Fruit fly (Drosophila melanogaster): ENCODE measurements around the gene mia.

Gene mia

dm6 chr3R:5551068-5551467 lies at the start of gene mia:
TSS of gene mia (minus strand) at chr3R:5551168.
- TF ChIP-seq CG34367 (tag; optimal IDR thresholded peaks at IDR 0.05) = no peak
- TF ChIP-seq Ets98B (GFP tag; IDR thresholded peaks at IDR 0.05) = no peak
- no peak for TF ChIP-seq CG14655 (GFP tag; optimal IDR thresholded peaks at IDR 0.05)
- no peak for TF ChIP-seq CG4496 (GFP tag; IDR thresholded peaks at IDR 0.05)
- no peak for TF ChIP-seq Pif1A (GFP tag; optimal IDR thresholded peaks at IDR 0.05)
- TF ChIP-seq CG13204 (GFP tag; optimal IDR thresholded peaks at IDR 0.05) = no peak
- no peak for TF ChIP-seq Snoo (tag; optimal IDR thresholded peaks at IDR 0.05)
- TF ChIP-seq Pif1B (GFP tag; optimal IDR thresholded peaks at IDR 0.05) = no peak
- TF ChIP-seq CG8301 (tag; optimal IDR thresholded peaks at IDR 0.05) = no peak
- TF ChIP-seq EcR (GFP tag; optimal IDR thresholded peaks at IDR 0.05) = no peak
- no peak for TF ChIP-seq CG15710 (tag; optimal IDR thresholded peaks at IDR 0.05)
- no peak for TF ChIP-seq fd96Ca (GFP tag; IDR thresholded peaks at IDR 0.05)
- no peak for TF ChIP-seq gl (tag; optimal IDR thresholded peaks at IDR 0.05)
- no peak for TF ChIP-seq rn (GFP tag; IDR thresholded peaks at IDR 0.05)
- no peak for TF ChIP-seq D1 (tag; optimal IDR thresholded peaks at IDR 0.05)
- no peak for TF ChIP-seq CG17806 (tag; optimal IDR thresholded peaks at IDR 0.05)
- no peak for TF ChIP-seq CG32121 (GFP tag; IDR thresholded peaks at IDR 0.05)

DNA sequence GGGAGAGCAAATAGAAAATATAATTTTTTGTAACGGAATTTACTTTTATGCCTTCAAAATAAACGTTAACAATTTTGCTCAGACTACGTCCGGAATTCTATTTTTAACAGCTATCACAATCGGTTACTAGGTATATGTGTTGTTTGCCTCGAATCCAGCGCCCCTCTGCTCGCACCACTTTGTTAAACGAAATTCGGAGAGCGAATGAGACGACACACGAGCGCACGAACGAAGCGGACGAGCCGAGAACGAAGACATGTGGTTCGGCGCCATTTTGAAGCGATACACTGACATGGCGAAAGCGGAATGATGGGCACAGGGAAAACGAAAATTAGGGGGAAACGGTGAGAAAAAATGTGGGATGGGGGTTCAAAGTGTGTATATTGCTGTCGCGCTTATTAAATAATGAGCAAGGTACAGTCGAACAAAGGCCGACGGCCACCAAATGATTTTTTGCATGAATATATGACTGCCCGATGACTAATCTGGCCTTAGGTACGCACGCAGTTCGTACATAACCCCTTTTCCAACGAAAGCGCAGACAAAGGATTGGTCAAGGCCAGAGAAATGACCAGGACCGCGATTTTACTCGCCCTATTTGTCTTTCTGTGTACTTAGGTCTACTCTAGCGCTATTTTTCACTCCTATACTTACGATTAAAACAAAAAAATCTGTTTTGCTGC lies 49.5 kb upstream of the mia start:
- TF ChIP-seq CG15710 (tag; optimal IDR thresholded peaks at IDR 0.05) (no peak), EcR (GFP tag; optimal IDR thresholded peaks at IDR 0.05) (peak; percentile 54), CG34367 (tag; optimal IDR thresholded peaks at IDR 0.05) (peak; percentile 9)

dm6 chr3R:5599521-5600360 lies 48.8 kb upstream of the mia start:
- TF ChIP-seq CG8159 (tag; optimal IDR thresholded peaks at IDR 0.05) (no peak), CG4496 (GFP tag; IDR thresholded peaks at IDR 0.05) (no peak), CG15710 (tag; optimal IDR thresholded peaks at IDR 0.05) (no peak), CG9948 (tag; optimal IDR thresholded peaks at IDR 0.05) (no peak), D1 (tag; optimal IDR thresholded peaks at IDR 0.05) (no peak), CG13204 (GFP tag; optimal IDR thresholded peaks at IDR 0.05) (no peak), gl (tag; optimal IDR thresholded peaks at IDR 0.05) (no peak), CG12605 (GFP tag; IDR thresholded peaks at IDR 0.05) (no peak), Pif1B (GFP tag; optimal IDR thresholded peaks at IDR 0.05) (no peak), EcR (GFP tag; optimal IDR thresholded peaks at IDR 0.05) (no peak), CG32121 (GFP tag; IDR thresholded peaks at IDR 0.05) (no peak)

DNA sequence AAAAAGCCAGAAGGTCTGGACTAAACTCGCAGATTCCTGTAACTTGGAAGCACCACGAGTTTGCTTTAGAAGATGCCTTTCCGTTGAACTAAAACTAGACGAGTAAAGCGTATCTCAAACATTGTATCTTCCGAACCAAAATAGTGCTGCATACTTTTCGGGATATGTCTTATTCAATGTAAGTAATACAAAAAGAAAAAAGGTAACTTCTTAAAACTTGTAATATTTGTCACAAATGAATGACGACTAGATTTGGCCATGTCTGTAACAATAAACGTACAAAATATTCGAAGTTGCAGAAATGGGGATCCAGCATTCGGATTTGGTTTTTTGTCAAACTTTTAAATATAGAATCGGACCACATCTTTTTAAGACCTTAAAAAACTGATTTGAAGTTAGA lies 43.9 kb upstream of the mia start:
- TF ChIP-seq CG12605 (GFP tag; IDR thresholded peaks at IDR 0.05) = 0 out of 2 replicates have a peak, but pooled peaks have one; percentile 20
- TF ChIP-seq rn (GFP tag; IDR thresholded peaks at IDR 0.05) = no peak

- TF ChIP-seq CG13204 (GFP tag; optimal IDR thresholded peaks at IDR 0.05) = no peak
- TF ChIP-seq CG4496 (GFP tag; IDR thresholded peaks at IDR 0.05) = 0 out of 3 replicates have a peak, but pooled peaks have one; percentile 34
- peak; percentile 30 for TF ChIP-seq EcR (GFP tag; optimal IDR thresholded peaks at IDR 0.05)
Measured at dm6 chr3R:5592009-5592572, 41.1 kb upstream of the mia start.

- TF ChIP-seq CG10348 (GFP tag; IDR thresholded peaks at IDR 0.05) (no peak), CG15710 (tag; optimal IDR thresholded peaks at IDR 0.05) (peak; percentile 15)
Measured at dm6 chr3R:5591398-5591853, 40.5 kb upstream of the mia start, which contains the start of the genes noi and Vha26. TSS of gene noi (minus strand) at chr3R:5591459. TSS of gene Vha26 (plus strand) at chr3R:5591763.

DNA sequence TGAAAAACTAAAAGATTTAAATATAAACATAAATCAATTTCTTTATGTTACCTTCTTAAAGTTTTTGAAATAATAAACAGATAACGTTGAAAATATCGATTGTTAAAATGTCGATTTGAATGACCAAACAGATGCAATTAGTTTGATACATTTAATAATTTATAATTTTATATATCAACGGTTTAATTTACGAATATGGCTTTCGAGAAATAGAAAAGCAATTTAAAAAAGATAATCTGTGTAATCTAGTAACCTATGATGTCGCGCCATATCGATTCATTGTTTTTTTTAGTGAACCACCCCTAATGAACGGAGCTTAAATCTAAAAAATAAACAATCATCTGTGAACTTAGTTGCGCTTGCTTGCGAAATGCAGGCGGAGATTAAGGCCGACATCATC lies 37.6 kb upstream of the mia start, which contains the start of gene PolZ2:
Gene PolZ2 (plus strand): TSS at position 301 of the 400 bp plus-strand sequence.
- no peak for TF ChIP-seq D1 (tag; optimal IDR thresholded peaks at IDR 0.05)

Measured in whole organism, pupa.